Worm (Caenorhabditis elegans) whole organism, L2 larva: ENCODE results near the gene tba-4.
A peak's percentile ranks its signal among the peaks of the same experiment; 100 is the strongest.

Experiments used
- C34F6.9 ChIP-seq: fragments of 150-350 bp; optimal IDR thresholded peaks from 2 replicates; lab custom pipeline; 2014; ENCODE audit warnings: missing biosample characterization, missing genetic modification characterization
- F13H6.1 ChIP-seq: sonication (generic microtip); optimal IDR thresholded peaks from 2 replicates; lab custom pipeline; 2016; ENCODE audit warnings: missing genetic modification characterization, missing compliant biosample characterization
- R02D3.7 ChIP-seq: fragments of 150-350 bp; optimal IDR thresholded peaks from 2 replicates; lab custom pipeline; 2014; ENCODE audit warnings: missing biosample characterization, missing genetic modification characterization
- Y55F3AM.14 ChIP-seq: fragments of 200-800 bp; sonication (Bioruptor generic); optimal IDR thresholded peaks from 2 replicates; lab custom pipeline; 2018; ENCODE audit warnings: mild to moderate bottlenecking, missing genetic modification characterization, missing compliant biosample characterization
- ZK546.5 ChIP-seq: sonication (generic microtip); optimal IDR thresholded peaks from 2 replicates; lab custom pipeline; 2017; ENCODE audit warnings: missing biosample characterization, missing genetic modification characterization
- ama-1 ChIP-seq: fragments of 150-350 bp; optimal IDR thresholded peaks from 2 replicates; lab custom pipeline; 2018; ENCODE audit warnings: inconsistent platforms
- blmp-1 ChIP-seq: sonication (generic microtip); optimal IDR thresholded peaks from 2 replicates; lab custom pipeline; 2017; ENCODE audit warnings: missing genetic modification characterization, mild to moderate bottlenecking, missing compliant biosample characterization, antibody characterized with exemption, moderate library complexity; ENCODE audit not compliant: insufficient read depth
- ceh-16 ChIP-seq: fragments of 150-350 bp; optimal IDR thresholded peaks from 2 replicates; lab custom pipeline; 2014; ENCODE audit warnings: missing biosample characterization, missing genetic modification characterization
- crh-2 ChIP-seq: sonication (generic microtip); optimal IDR thresholded peaks from 2 replicates; lab custom pipeline; 2017; ENCODE audit warnings: missing biosample characterization, missing genetic modification characterization
- dmd-4 ChIP-seq: sonication (generic microtip); optimal IDR thresholded peaks from 2 replicates; lab custom pipeline; 2017; ENCODE audit warnings: missing biosample characterization, missing genetic modification characterization
- egl-27 ChIP-seq: sonication (generic microtip); optimal IDR thresholded peaks from 3 replicates; lab custom pipeline; 2017; ENCODE audit warnings: missing biosample characterization, missing genetic modification reagents, missing genetic modification characterization
- elt-1 ChIP-seq: fragments of 150-350 bp; optimal IDR thresholded peaks from 2 replicates; lab custom pipeline; 2014; ENCODE audit warnings: missing biosample characterization, missing genetic modification characterization
- elt-3 ChIP-seq: sonication (generic microtip); optimal IDR thresholded peaks from 2 replicates; lab custom pipeline; 2017; ENCODE audit warnings: missing biosample characterization, missing genetic modification characterization
- gmeb-1 ChIP-seq: fragments of 150-350 bp; optimal IDR thresholded peaks from 2 replicates; lab custom pipeline; 2014; ENCODE audit warnings: missing biosample characterization, missing genetic modification characterization
- lin-11 ChIP-seq: fragments of 150-350 bp; sonication (generic microtip); optimal IDR thresholded peaks from 2 replicates; lab custom pipeline; 2014; ENCODE audit warnings: missing biosample characterization, missing genetic modification characterization, inconsistent platforms, mixed read lengths
- lin-13 ChIP-seq: fragments of 150-350 bp; optimal IDR thresholded peaks from 2 replicates; lab custom pipeline; 2014; ENCODE audit warnings: missing biosample characterization, missing genetic modification reagents, missing genetic modification characterization
- lin-39 ChIP-seq: fragments of 150-350 bp; optimal IDR thresholded peaks from 2 replicates; lab custom pipeline; 2014; ENCODE audit warnings: missing biosample characterization, missing genetic modification reagents, missing genetic modification characterization
- mbf-1 ChIP-seq: sonication (generic microtip); optimal IDR thresholded peaks from 2 replicates; lab custom pipeline; 2017; ENCODE audit warnings: missing biosample characterization, missing genetic modification characterization
- mdl-1 ChIP-seq, 2 experiments: fragments of 150-350 bp in 1 of 2; sonication (generic microtip) in 1 of 2; optimal IDR thresholded peaks; 2 replicates each; lab custom pipeline; 2017; ENCODE audit warnings: missing biosample characterization in 2 of 2, missing genetic modification characterization in 2 of 2
- nhr-10 ChIP-seq: sonication (generic microtip); optimal IDR thresholded peaks from 2 replicates; lab custom pipeline; 2017; ENCODE audit warnings: missing biosample characterization, missing genetic modification characterization
- nhr-11 ChIP-seq: fragments of 150-350 bp; optimal IDR thresholded peaks from 2 replicates; lab custom pipeline; 2014; ENCODE audit warnings: missing biosample characterization, missing genetic modification characterization
- nhr-12 ChIP-seq: fragments of 150-350 bp; optimal IDR thresholded peaks from 2 replicates; lab custom pipeline; 2014; ENCODE audit warnings: missing biosample characterization, missing genetic modification characterization
- nhr-23 ChIP-seq: fragments of 150-350 bp; optimal IDR thresholded peaks from 2 replicates; lab custom pipeline; 2014; ENCODE audit warnings: missing biosample characterization, missing genetic modification reagents, missing genetic modification characterization
- nhr-25 ChIP-seq: fragments of 150-350 bp; sonication (generic microtip); optimal IDR thresholded peaks from 3 replicates; lab custom pipeline; 2014; ENCODE audit warnings: missing biosample characterization, missing genetic modification characterization
- nhr-77 ChIP-seq: fragments of 150-350 bp; optimal IDR thresholded peaks from 2 replicates; lab custom pipeline; 2014; ENCODE audit warnings: missing biosample characterization, missing genetic modification characterization
- peb-1 ChIP-seq: fragments of 150-350 bp; optimal IDR thresholded peaks from 2 replicates; lab custom pipeline; 2014; ENCODE audit warnings: missing biosample characterization, missing genetic modification characterization
- skn-1 ChIP-seq: sonication (generic microtip); optimal IDR thresholded peaks from 2 replicates; lab custom pipeline; 2017; ENCODE audit warnings: missing biosample characterization, missing genetic modification characterization
- snpc-4 ChIP-seq: fragments of 150-350 bp; optimal IDR thresholded peaks from 2 replicates; lab custom pipeline; 2014; ENCODE audit warnings: missing biosample characterization, missing genetic modification characterization
- unc-39 ChIP-seq: fragments of 150-350 bp; optimal IDR thresholded peaks from 2 replicates; lab custom pipeline; 2014; ENCODE audit warnings: missing biosample characterization, missing genetic modification characterization
- unc-55 ChIP-seq: fragments of 150-350 bp; sonication (generic microtip); optimal IDR thresholded peaks from 3 replicates; lab custom pipeline; 2014; ENCODE audit warnings: missing biosample characterization, missing genetic modification reagents, missing genetic modification characterization
- unc-62 ChIP-seq: fragments of 150-350 bp; optimal IDR thresholded peaks from 2 replicates; lab custom pipeline; 2014; ENCODE audit warnings: missing biosample characterization, missing genetic modification reagents, missing genetic modification characterization
- zag-1 ChIP-seq: fragments of 150-350 bp; optimal IDR thresholded peaks from 2 replicates; lab custom pipeline; 2014; ENCODE audit warnings: missing biosample characterization, missing genetic modification characterization
- ztf-1 ChIP-seq: fragments of 200-800 bp; sonication (Bioruptor generic); conservative IDR thresholded peaks from 2 replicates; pipeline ENCODE4 v1.3.6; 2022; ENCODE audit warnings: missing genetic modification characterization, missing compliant biosample characterization
- ztf-11 ChIP-seq: sonication (generic microtip); optimal IDR thresholded peaks from 2 replicates; lab custom pipeline; 2017; ENCODE audit warnings: missing biosample characterization, missing genetic modification characterization

tba-4 gene

ce11 chrII:10872541-10872940, 46.0 kb upstream of the tba-4 start, which contains the start of the genes cyn-4 and copz-1 (continued):
- no peak for TF ChIP-seq dmd-4

ce11 chrII:10873631-10874030, 44.9 kb upstream of the tba-4 start, which contains the start of gene orc-2:
Gene orc-2 (plus strand): TSS chrII:10873931.
- TF ChIP-seq ztf-11 (tag; lab: Kevin White, UChicago) = no peak
- no peak for TF ChIP-seq ztf-1 (GFP tag; lab: Robert Waterston, UW)
- no peak for TF ChIP-seq nhr-11 (tag; lab: Kevin White, UChicago)
- no peak for TF ChIP-seq ceh-16
- no peak for TF ChIP-seq nhr-77 (tag; lab: Kevin White, UChicago)
- TF ChIP-seq ZK546.5 = no peak
- no peak for TF ChIP-seq gmeb-1 (tag; lab: Kevin White, UChicago)
- no peak for TF ChIP-seq elt-1 (tag; lab: Kevin White, UChicago)

- TF ChIP-seq zag-1 (tag; lab: Kevin White, UChicago) = no peak
- TF ChIP-seq R02D3.7 (tag; lab: Kevin White, UChicago) = no peak
- TF ChIP-seq blmp-1 = no peak
- TF ChIP-seq elt-3 (tag; lab: Kevin White, UChicago) = no peak
- no peak for TF ChIP-seq nhr-23 (tag; lab: Kevin White, UChicago)
- TF ChIP-seq nhr-12 = no peak
- TF ChIP-seq lin-39 (tag; lab: Kevin White, UChicago) = no peak
- TF ChIP-seq unc-62 = no peak
- no peak for TF ChIP-seq ama-1 (lab: Kevin White, UChicago)
- TF ChIP-seq nhr-10 (tag; lab: Kevin White, UChicago) = no peak
- TF ChIP-seq unc-55 (GFP tag; lab: Kevin White, UChicago) = no peak
- TF ChIP-seq peb-1 (tag; lab: Kevin White, UChicago) = no peak
- TF ChIP-seq unc-39 (tag; lab: Kevin White, UChicago) = no peak
These were observed 37.9 kb upstream of the tba-4 start, which contains the start of gene lurp-1 for ce11 chrII:10880625-10881024. Gene lurp-1 (plus strand): TSS chrII:10880925.

- no peak for TF ChIP-seq unc-62
- TF ChIP-seq nhr-23 (tag; lab: Kevin White, UChicago) = no peak
- TF ChIP-seq gmeb-1 (tag; lab: Kevin White, UChicago) = no peak
- TF ChIP-seq Y55F3AM.14 = no peak
- TF ChIP-seq lin-39 (tag; lab: Kevin White, UChicago) = no peak
- no peak for TF ChIP-seq ceh-16
These were observed 34.1 kb upstream of the tba-4 start, which contains the start of gene egg-3 for ce11 chrII:10884396-10884795. Gene egg-3 (minus strand): TSS chrII:10884441.

- TF ChIP-seq C34F6.9 (tag; lab: Kevin White, UChicago) (no peak), skn-1 (tag; lab: Kevin White, UChicago) (no peak), unc-62 (no peak), lin-13 (GFP tag; lab: Kevin White, UChicago) (no peak), gmeb-1 (tag; lab: Kevin White, UChicago) (no peak), nhr-10 (tag; lab: Kevin White, UChicago) (no peak), egl-27 (tag; lab: Kevin White, UChicago) (no peak), snpc-4 (no peak), nhr-11 (tag; lab: Kevin White, UChicago) (no peak), ztf-11 (tag; lab: Kevin White, UChicago) (no peak), mdl-1 (tag; optimal IDR thresholded peaks at IDR 0.05; lab: Kevin White, UChicago) (no peak), lin-11 (no peak), F13H6.1 (no peak), lin-39 (tag; lab: Kevin White, UChicago) (no peak), crh-2 (tag; lab: Kevin White, UChicago) (no peak), mbf-1 (no peak)
These were observed 33.3 kb upstream of the tba-4 start for ce11 chrII:10885250-10885649.

ce11 chrII:10885868-10886514, 32.5 kb upstream of the tba-4 start, which contains the start of gene F44F4.3:
Gene F44F4.3 (minus strand): TSS chrII:10885918.
- TF ChIP-seq nhr-25 (peak; percentile 49), nhr-11 (tag; lab: Kevin White, UChicago) (no peak)
